Worm (Caenorhabditis elegans) whole organism, L2 larva: ENCODE measurements around the gene F40F8.12.
"Not testable (repeated sequence)": the region's sequence is repeated elsewhere in the genome, so short reads cannot be mapped to it uniquely, and the experiment has no call there.

Experiments
- ZK546.5 ChIP-seq: sonication (generic microtip); optimal IDR thresholded peaks from 2 replicates; lab custom pipeline; 2017; ENCODE audit warnings: missing biosample characterization, missing genetic modification characterization
- blmp-1 ChIP-seq: sonication (generic microtip); optimal IDR thresholded peaks from 2 replicates; lab custom pipeline; 2017; ENCODE audit warnings: missing genetic modification characterization, mild to moderate bottlenecking, missing compliant biosample characterization, antibody characterized with exemption, moderate library complexity; ENCODE audit not compliant: insufficient read depth
- egl-27 ChIP-seq: sonication (generic microtip); optimal IDR thresholded peaks from 3 replicates; lab custom pipeline; 2017; ENCODE audit warnings: missing biosample characterization, missing genetic modification reagents, missing genetic modification characterization
- lsy-2 ChIP-seq, 2 experiments: fragments of 150-350 bp in 1 of 2; sonication (generic microtip) in 1 of 2; optimal IDR thresholded peaks; 2 replicates each; lab custom pipeline; 2014 to 2017; ENCODE audit warnings: missing biosample characterization in 2 of 2, missing genetic modification characterization in 2 of 2
- mdl-1 ChIP-seq, 2 experiments: fragments of 150-350 bp in 1 of 2; sonication (generic microtip) in 1 of 2; optimal IDR thresholded peaks; 2 replicates each; lab custom pipeline; 2017; ENCODE audit warnings: missing biosample characterization in 2 of 2, missing genetic modification characterization in 2 of 2
- nhr-23 ChIP-seq: fragments of 150-350 bp; optimal IDR thresholded peaks from 2 replicates; lab custom pipeline; 2014; ENCODE audit warnings: missing biosample characterization, missing genetic modification reagents, missing genetic modification characterization

ce11 chrII:11121800-11122199, 7.8 kb upstream of the F40F8.12 start, which contains the start of gene W10C6.2:
- not testable (repeated sequence) for TF ChIP-seq mdl-1 (tag; optimal IDR thresholded peaks at IDR 0.05; lab: Kevin White, UChicago); nhr-23 (tag; lab: Kevin White, UChicago); lsy-2 (tag; optimal IDR thresholded peaks at IDR 0.05; lab: Kevin White, UChicago); blmp-1; ZK546.5 (tag; lab: Kevin White, UChicago); egl-27 (tag; lab: Kevin White, UChicago)
